Fruit fly (Drosophila melanogaster) whole organism, wandering third instar larva: ENCODE measurements around the gene CG14107.

ENCODE experiments used
- CG9705 ChIP-seq: fragments of 200-800 bp; sonication (Bioruptor generic); optimal IDR thresholded peaks from 2 replicates; lab custom pipeline; 2018; ENCODE audit warnings: missing biosample characterization, mild to moderate bottlenecking, missing genetic modification characterization
- Hr78 ChIP-seq: fragments of >200 bp; optimal IDR thresholded peaks from 2 replicates; lab custom pipeline; 2017; ENCODE audit warnings: missing biosample characterization, missing genetic modification characterization
- Rel ChIP-seq, 2 experiments: fragments of 200-800 bp; sonication (Bioruptor generic) in 1 of 2; optimal IDR thresholded peaks; 2 replicates in 1 of 2; 3 replicates in 1 of 2; lab custom pipeline; 2016 to 2019; ENCODE audit warnings: mild to moderate bottlenecking in 2 of 2, missing biosample characterization in 2 of 2, missing genetic modification characterization in 2 of 2, moderate library complexity in 1 of 2
- brk ChIP-seq: fragments of 200-800 bp; sonication (Bioruptor generic); optimal IDR thresholded peaks from 2 replicates; lab custom pipeline; 2016; ENCODE audit warnings: missing biosample characterization, mild to moderate bottlenecking, missing genetic modification characterization
- jim ChIP-seq: fragments of 175-275, 200-325 bp; sonication (Bioruptor generic); optimal IDR thresholded peaks from 2 replicates; lab custom pipeline; 2016; ENCODE audit warnings: missing biosample characterization, mild to moderate bottlenecking, missing genetic modification characterization
- usp ChIP-seq: fragments of >200 bp; optimal IDR thresholded peaks from 2 replicates; lab custom pipeline; 2017; ENCODE audit warnings: missing biosample characterization, missing genetic modification characterization

DNA sequence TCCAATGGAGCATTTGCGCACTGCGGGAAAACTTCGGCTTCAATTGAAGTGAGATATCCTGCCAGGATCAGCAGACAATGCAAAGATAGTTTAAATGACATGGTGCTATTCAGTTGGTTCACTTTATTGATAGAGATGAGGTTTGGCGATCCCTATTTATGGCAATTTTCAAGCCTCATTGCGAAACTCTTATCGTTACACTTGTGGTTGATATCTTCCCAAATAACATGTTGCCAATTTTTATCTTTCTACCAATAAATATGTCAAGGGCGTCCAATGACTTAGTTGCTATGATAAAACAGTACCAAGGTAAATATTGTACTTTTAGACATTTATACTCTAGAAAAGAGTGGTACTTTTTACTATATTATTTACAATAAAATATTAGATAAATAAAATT, 42.9 kb upstream of the CG14107 start, which contains the start of gene CG33263:
- TF ChIP-seq Hr78 (GFP tag; lab: Kevin White, UChicago) (no peak), CG9705 (no peak), brk (GFP tag; lab: Kevin White, UChicago) (no peak), Rel (GFP tag; optimal IDR thresholded peaks at IDR 0.05; lab: Kevin White, UChicago) (no peak), Rel (tag; optimal IDR thresholded peaks at IDR 0.05; lab: Kevin White, UChicago) (no peak), jim (GFP tag; lab: Kevin White, UChicago) (no peak), usp (GFP tag; lab: Kevin White, UChicago) (no peak)
